Worm (Caenorhabditis elegans): ENCODE data around the gene C05C12.5.

ce11 chrIV:11287511-11287910, 26.5 kb upstream of the C05C12.5 start, which contains the start of gene F54D1.6:
- TF ChIP-seq unc-39 (tag; optimal IDR thresholded peaks at IDR 0.05), result no peak
- TF ChIP-seq lsy-2 (tag; optimal IDR thresholded peaks at IDR 0.05), result no peak

Data from whole organism, L2 larva.